Fruit fly (Drosophila melanogaster) whole organism, embryonic: ENCODE measurements around the gene CG8568.

Experiments used
- Antp ChIP-seq: fragments of 200-800 bp; sonication (Bioruptor generic); optimal IDR thresholded peaks from 3 replicates; lab custom pipeline; 2016; ENCODE audit warnings: missing biosample characterization, missing genetic modification characterization
- Awh ChIP-seq: fragments of 200-800 bp; sonication (Bioruptor generic); IDR thresholded peaks from 2 replicates; pipeline ENCODE4, ENCODE4 v1.3.6; 2022; ENCODE audit warnings: missing biosample characterization, missing genetic modification characterization
- CG11504 ChIP-seq: fragments of 200-800 bp; sonication (Bioruptor generic); optimal IDR thresholded peaks from 3 replicates; lab custom pipeline; 2019; ENCODE audit warnings: missing biosample characterization, mild to moderate bottlenecking, missing genetic modification characterization, moderate library complexity
- CG11696 ChIP-seq: fragments of 200-800 bp; sonication (Bioruptor generic); IDR thresholded peaks from 2 replicates; pipeline ENCODE4 v1.3.6; 2022; ENCODE audit warnings: missing biosample characterization, missing genetic modification characterization
- CG12659 ChIP-seq: fragments of 200-800 bp; sonication (Bioruptor generic); optimal IDR thresholded peaks from 3 replicates; lab custom pipeline; 2017; ENCODE audit warnings: mild to moderate bottlenecking, missing biosample characterization, missing genetic modification reagents, missing genetic modification characterization
- CG13296 ChIP-seq: fragments of 200-800 bp; sonication (Bioruptor generic); optimal IDR thresholded peaks from 3 replicates; lab custom pipeline; 2018; ENCODE audit warnings: missing biosample characterization, mild to moderate bottlenecking, missing genetic modification characterization
- CG13624 ChIP-seq: fragments of 200-800 bp; sonication (Bioruptor generic); optimal IDR thresholded peaks from 2 replicates; lab custom pipeline; 2016; ENCODE audit warnings: missing biosample characterization, missing genetic modification characterization
- CG14710 ChIP-seq: fragments of 200-800 bp; sonication (Bioruptor generic); optimal IDR thresholded peaks from 3 replicates; lab custom pipeline; 2019; ENCODE audit warnings: missing biosample characterization, mild to moderate bottlenecking, missing genetic modification characterization, moderate library complexity
- CG14965 ChIP-seq: fragments of 200-800 bp; sonication (Bioruptor generic); optimal IDR thresholded peaks from 2 replicates; lab custom pipeline; 2016; ENCODE audit warnings: missing biosample characterization, missing genetic modification characterization, borderline replicate concordance
- CG1529 ChIP-seq: fragments of 200-800 bp; sonication (Bioruptor generic); optimal IDR thresholded peaks from 3 replicates; lab custom pipeline; 2018; ENCODE audit warnings: missing biosample characterization, missing genetic modification characterization
- CG1603 ChIP-seq: fragments of 200-800 bp; sonication (Bioruptor generic); optimal IDR thresholded peaks from 2 replicates; lab custom pipeline; 2019; ENCODE audit warnings: missing biosample characterization, mild to moderate bottlenecking, missing genetic modification characterization, moderate library complexity
- CG17802 ChIP-seq: fragments of 200-800 bp; sonication (Bioruptor generic); optimal IDR thresholded peaks from 2 replicates; lab custom pipeline; 2018; ENCODE audit warnings: missing biosample characterization, mild to moderate bottlenecking, missing genetic modification characterization, moderate library complexity
- CG18011 ChIP-seq: fragments of 200-800 bp; sonication (Bioruptor generic); optimal IDR thresholded peaks from 2 replicates; lab custom pipeline; 2017; ENCODE audit warnings: missing biosample characterization, missing genetic modification characterization, mild to moderate bottlenecking, moderate library complexity, missing genotype
- CG18599 ChIP-seq: fragments of 200-800 bp; sonication (Bioruptor generic); optimal IDR thresholded peaks from 3 replicates; lab custom pipeline; 2017; ENCODE audit warnings: missing biosample characterization, missing genetic modification characterization, mild to moderate bottlenecking, moderate library complexity, missing genetic modification reagents
- CG2116 ChIP-seq: fragments of 200-800 bp; sonication (Bioruptor generic); optimal IDR thresholded peaks from 3 replicates; lab custom pipeline; 2018; ENCODE audit warnings: missing biosample characterization, mild to moderate bottlenecking, missing genetic modification characterization
- CG2875 ChIP-seq: fragments of 200-800 bp; sonication (Bioruptor generic); optimal IDR thresholded peaks from 2 replicates; lab custom pipeline; 2017; ENCODE audit warnings: missing biosample characterization, mild to moderate bottlenecking, missing genetic modification characterization, missing genetic modification reagents
- CG32532 ChIP-seq: fragments of 200-800 bp; sonication (Bioruptor generic); IDR thresholded peaks from 2 replicates; pipeline ENCODE4 v1.3.6; 2022; ENCODE audit warnings: missing biosample characterization, missing genetic modification characterization
- CG4424 ChIP-seq: fragments of 200-800 bp; sonication (Bioruptor generic); optimal IDR thresholded peaks from 3 replicates; lab custom pipeline; 2016; ENCODE audit warnings: missing biosample characterization, missing genetic modification characterization
- CG4707 ChIP-seq: fragments of 200-800 bp; sonication (Bioruptor generic); optimal IDR thresholded peaks from 2 replicates; lab custom pipeline; 2018; ENCODE audit warnings: missing biosample characterization, mild to moderate bottlenecking, missing genetic modification characterization, moderate library complexity
- CG6765 ChIP-seq: fragments of 200-800 bp; sonication (Bioruptor generic); optimal IDR thresholded peaks from 3 replicates; lab custom pipeline; 2017; ENCODE audit warnings: missing biosample characterization, mild to moderate bottlenecking, missing genetic modification characterization
- CG7839 ChIP-seq: fragments of 200-800 bp; sonication (Bioruptor generic); optimal IDR thresholded peaks from 3 replicates; lab custom pipeline; 2018; ENCODE audit warnings: missing biosample characterization, mild to moderate bottlenecking, missing genetic modification characterization, moderate library complexity
- CkIIα-i1 ChIP-seq: fragments of 200-800 bp; sonication (Bioruptor generic); IDR thresholded peaks from 2 replicates; pipeline ENCODE4 v1.3.6; 2022; ENCODE audit warnings: missing biosample characterization, missing genetic modification characterization
- D19A ChIP-seq: fragments of 200-800 bp; optimal IDR thresholded peaks from 3 replicates; lab custom pipeline; 2019; ENCODE audit warnings: missing biosample characterization, mild to moderate bottlenecking, missing genetic modification characterization, moderate library complexity
- Dll ChIP-seq: fragments of 200-800 bp; sonication (Bioruptor generic); IDR thresholded peaks from 4 replicates; pipeline ENCODE4 v1.3.6; 2022; ENCODE audit warnings: missing biosample characterization, missing genetic modification characterization; ENCODE audit not compliant: partially characterized antibody
- E2f2 ChIP-seq: fragments of 200-800 bp; sonication (Bioruptor generic); IDR thresholded peaks from 2 replicates; pipeline ENCODE4 v1.3.6; 2022; ENCODE audit warnings: missing biosample characterization, missing genetic modification characterization
- HHEX ChIP-seq: fragments of 200-800 bp; sonication (Bioruptor generic); optimal IDR thresholded peaks from 3 replicates; lab custom pipeline; 2017; ENCODE audit warnings: missing biosample characterization, mild to moderate bottlenecking, missing genetic modification characterization, missing genetic modification reagents
- HLH4C ChIP-seq: fragments of 200-800 bp; sonication (Bioruptor generic); IDR thresholded peaks from 3 replicates; pipeline ENCODE4 v1.3.6; 2022; ENCODE audit warnings: missing biosample characterization, missing genetic modification characterization; ENCODE audit not compliant: partially characterized antibody
- Rx ChIP-seq: fragments of 200-800 bp; sonication (Bioruptor generic); IDR thresholded peaks from 2 replicates; pipeline ENCODE4 v1.3.6; 2022; ENCODE audit warnings: missing biosample characterization, missing genetic modification characterization
- Xrp1 ChIP-seq: fragments of 200-800 bp; sonication (Bioruptor generic); IDR thresholded peaks from 2 replicates; pipeline ENCODE4 v1.3.6; 2022; ENCODE audit warnings: missing biosample characterization, missing genetic modification characterization
- bab2 ChIP-seq: fragments of 200-800 bp; sonication (Bioruptor generic); optimal IDR thresholded peaks from 2 replicates; lab custom pipeline; 2016; ENCODE audit warnings: missing biosample characterization, missing genetic modification characterization
- bcd ChIP-seq: fragments of 200-800 bp; sonication (Bioruptor generic); optimal IDR thresholded peaks from 2 replicates; lab custom pipeline; 2017; ENCODE audit warnings: missing biosample characterization, mild to moderate bottlenecking, missing genetic modification characterization
- dan ChIP-seq: fragments of 200-800 bp; sonication (Bioruptor generic); IDR thresholded peaks from 2 replicates; pipeline ENCODE4 v1.3.6; 2022; ENCODE audit warnings: missing biosample characterization, missing genetic modification characterization
- dpn ChIP-seq, 2 experiments: fragments of 200-800 bp; sonication (Bioruptor generic); optimal IDR thresholded peaks; 3 replicates each; lab custom pipeline; 2016; ENCODE audit warnings: missing biosample characterization in 2 of 2, missing genetic modification characterization in 2 of 2
- gsb ChIP-seq: fragments of 200-800 bp; sonication (Bioruptor generic); IDR thresholded peaks from 2 replicates; pipeline ENCODE4 v1.3.6; 2022; ENCODE audit warnings: missing biosample characterization, missing genetic modification characterization
- gt ChIP-seq: fragments of 200-800 bp; sonication (Bioruptor generic); IDR thresholded peaks from 2 replicates; pipeline ENCODE4 v1.3.6; 2022; ENCODE audit warnings: missing biosample characterization, missing genetic modification characterization
- insv ChIP-seq, 2 experiments: fragments of 200-800 bp; sonication (Bioruptor generic); optimal IDR thresholded peaks; 3 replicates each; lab custom pipeline; 2016 to 2018; ENCODE audit warnings: missing biosample characterization in 2 of 2, missing genetic modification characterization in 2 of 2
- inv ChIP-seq: fragments of 200-800 bp; sonication (Bioruptor generic); IDR thresholded peaks from 2 replicates; pipeline ENCODE4 v1.3.6; 2022; ENCODE audit warnings: missing biosample characterization, missing genetic modification characterization; ENCODE audit not compliant: partially characterized antibody
- knrl ChIP-seq: fragments of 200-800 bp; sonication (Bioruptor generic); IDR thresholded peaks from 3 replicates; pipeline ENCODE4 v1.3.6; 2022; ENCODE audit warnings: missing biosample characterization, missing genetic modification characterization; ENCODE audit not compliant: partially characterized antibody
- maf-S ChIP-seq: fragments of 200-800 bp; sonication (Bioruptor generic); optimal IDR thresholded peaks from 2 replicates; lab custom pipeline; 2016; ENCODE audit warnings: missing biosample characterization, missing genetic modification characterization
- pan ChIP-seq, 4 experiments: fragments of >200 bp in 3 of 4; fragments of 200-800 bp in 1 of 4; sonication (Bioruptor generic) in 1 of 4; optimal IDR thresholded peaks in 3 of 4; IDR thresholded peaks in 1 of 4; 2 replicates each; pipeline versions ENCODE4 v1.3.6 to Lab custom; 2017 to 2022; ENCODE audit warnings: missing biosample characterization in 2 of 4, missing genetic modification characterization in 2 of 4, mixed read lengths in 1 of 4
- ranshi ChIP-seq: fragments of 200-800 bp; sonication (Bioruptor generic); IDR thresholded peaks from 2 replicates; pipeline ENCODE4 v1.3.6; 2022; ENCODE audit warnings: missing biosample characterization, missing genetic modification characterization
- scrt ChIP-seq: fragments of 200-800 bp; sonication (Bioruptor generic); optimal IDR thresholded peaks from 2 replicates; lab custom pipeline; 2018; ENCODE audit warnings: missing biosample characterization, mild to moderate bottlenecking, missing genetic modification characterization, moderate library complexity
- seq ChIP-seq: fragments of 200-800 bp; sonication (Bioruptor generic); IDR thresholded peaks from 2 replicates; pipeline ENCODE4 v1.3.6; 2022; ENCODE audit warnings: missing biosample characterization, missing genetic modification characterization
- sim ChIP-seq: fragments of 200-800 bp; sonication (Bioruptor generic); IDR thresholded peaks from 2 replicates; pipeline ENCODE4 v1.3.6; 2022; ENCODE audit warnings: missing biosample characterization, missing genetic modification characterization
- sisA ChIP-seq: fragments of 200-800 bp; sonication (Bioruptor generic); IDR thresholded peaks from 2 replicates; pipeline ENCODE4 v1.3.6; 2022; ENCODE audit warnings: missing biosample characterization, missing genetic modification characterization
- so ChIP-seq: fragments of 200-800 bp; sonication (Bioruptor generic); IDR thresholded peaks from 3 replicates; pipeline ENCODE4 v1.3.6; 2022; ENCODE audit warnings: missing biosample characterization, missing genetic modification characterization
- tap ChIP-seq: fragments of 200-800 bp; optimal IDR thresholded peaks from 3 replicates; lab custom pipeline; 2019; ENCODE audit warnings: missing biosample characterization, mild to moderate bottlenecking, missing genetic modification characterization, moderate library complexity
- tll ChIP-seq, 2 experiments: fragments of 200-800 bp in 1 of 2; fragments of >200 bp in 1 of 2; sonication (Bioruptor generic) in 1 of 2; optimal IDR thresholded peaks; 2 replicates each; lab custom pipeline; 2017 to 2019; ENCODE audit warnings: missing biosample characterization in 2 of 2, missing genetic modification characterization in 2 of 2, mild to moderate bottlenecking in 1 of 2, moderate library complexity in 1 of 2
- trem ChIP-seq: fragments of 200-800 bp; optimal IDR thresholded peaks from 3 replicates; lab custom pipeline; 2019; ENCODE audit warnings: missing biosample characterization, mild to moderate bottlenecking, missing genetic modification characterization, moderate library complexity
- vfl ChIP-seq: fragments of 200-800 bp; sonication (Bioruptor generic); optimal IDR thresholded peaks from 2 replicates; lab custom pipeline; 2016; ENCODE audit warnings: missing biosample characterization, missing genetic modification characterization

CG8568 gene

DNA sequence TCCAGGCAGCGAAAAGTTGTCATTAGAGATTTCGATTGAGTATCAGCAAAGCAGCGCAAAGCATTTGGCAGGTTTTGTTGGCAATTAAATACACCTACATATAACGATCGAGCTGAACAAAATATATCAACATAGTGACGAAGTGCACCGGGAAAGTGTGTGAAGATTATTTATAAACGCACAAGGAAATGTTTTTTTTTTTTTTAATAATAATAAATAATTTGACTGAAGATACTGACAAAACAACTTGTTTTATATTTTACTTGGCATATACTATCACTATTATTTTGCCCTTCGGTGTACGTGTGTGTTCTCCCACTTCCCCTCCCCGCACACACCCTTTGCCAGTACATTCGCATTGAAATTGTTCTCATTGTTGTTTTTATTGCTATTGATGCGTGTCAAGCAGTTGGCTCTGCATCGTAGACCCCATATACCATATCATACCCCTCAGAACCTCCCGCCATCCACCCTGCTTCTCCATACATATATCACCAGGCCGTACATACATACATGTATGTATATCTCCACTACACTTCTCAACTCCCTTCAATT, 43.0 kb upstream of the CG8568 start:
- TF ChIP-seq CG18599 (peak; percentile 7), inv (GFP tag; lab: Robert Waterston, UW) (no peak), Awh (GFP tag; lab: Robert Waterston, UW) (no peak), Xrp1 (GFP tag; lab: Robert Waterston, UW) (peak; percentile 54; the same call in 1 of the 2 replicates), Rx (GFP tag; lab: Robert Waterston, UW) (no peak), scrt (GFP tag; lab: Kevin White, UChicago) (no peak), CG14965 (no peak), tll (GFP tag; optimal IDR thresholded peaks at IDR 0.05; lab: Kevin White, UChicago) (no peak), CG2116 (GFP tag; lab: Kevin White, UChicago) (no peak), Antp (GFP tag; lab: Kevin White, UChicago) (no peak), CkIIα-i1 (GFP tag; lab: Robert Waterston, UW) (no peak), CG11696 (GFP tag; lab: Robert Waterston, UW) (peak; percentile 91), vfl (GFP tag; lab: Kevin White, UChicago) (no peak), pan (optimal IDR thresholded peaks at IDR 0.05; lab: Kevin White, UChicago) (no peak), pan (GFP tag; optimal IDR thresholded peaks at IDR 0.05 in 1 of 2, IDR thresholded peaks at IDR 0.05 in 1 of 2) (peak in 1 of 2 experiments; percentile 7), seq (GFP tag; lab: Robert Waterston, UW) (no peak), gsb (GFP tag; lab: Robert Waterston, UW) (no peak), E2f2 (GFP tag; lab: Robert Waterston, UW) (no peak), CG11504 (tag; lab: Kevin White, UChicago) (peak; percentile 35), CG4424 (GFP tag; lab: Kevin White, UChicago) (no peak), insv (GFP tag; optimal IDR thresholded peaks at IDR 0.05; lab: Kevin White, UChicago) (no peak), CG18011 (GFP tag; lab: Kevin White, UChicago) (no peak), so (GFP tag; lab: Robert Waterston, UW) (no peak), CG1529 (GFP tag; lab: Kevin White, UChicago) (no peak), dpn (GFP tag; optimal IDR thresholded peaks at IDR 0.05; lab: Kevin White, UChicago) (no peak), D19A (tag; lab: Kevin White, UChicago) (no peak), sisA (GFP tag; lab: Robert Waterston, UW) (no peak), CG32532 (peak; percentile 23; the same call in 1 of the 2 replicates), gt (no peak), trem (tag; lab: Kevin White, UChicago) (no peak), HHEX (GFP tag; lab: Kevin White, UChicago) (no peak), tap (tag; lab: Kevin White, UChicago) (no peak), sim (GFP tag; lab: Robert Waterston, UW) (no peak), CG12659 (GFP tag; lab: Kevin White, UChicago) (no peak), CG7839 (tag; lab: Kevin White, UChicago) (peak; percentile 43), HLH4C (GFP tag; lab: Robert Waterston, UW) (no peak), CG1603 (tag; lab: Kevin White, UChicago) (no peak), CG13624 (GFP tag; lab: Kevin White, UChicago) (no peak), maf-S (GFP tag; lab: Kevin White, UChicago) (no peak), ranshi (GFP tag; lab: Robert Waterston, UW) (no peak), CG4707 (no peak), Dll (no peak), CG14710 (tag; lab: Kevin White, UChicago) (peak; percentile 7), CG2875 (GFP tag; lab: Kevin White, UChicago) (no peak), CG6765 (no peak), knrl (GFP tag; lab: Robert Waterston, UW) (no peak), dan (GFP tag; lab: Robert Waterston, UW) (no peak), bcd (GFP tag; lab: Kevin White, UChicago) (no peak), bab2 (GFP tag; lab: Kevin White, UChicago) (no peak), CG13296 (GFP tag; lab: Kevin White, UChicago) (no peak), CG17802 (tag; lab: Kevin White, UChicago) (no peak)
